Fruit fly (Drosophila melanogaster): ENCODE data around the gene Daao2.

Gene Daao2

DNA sequence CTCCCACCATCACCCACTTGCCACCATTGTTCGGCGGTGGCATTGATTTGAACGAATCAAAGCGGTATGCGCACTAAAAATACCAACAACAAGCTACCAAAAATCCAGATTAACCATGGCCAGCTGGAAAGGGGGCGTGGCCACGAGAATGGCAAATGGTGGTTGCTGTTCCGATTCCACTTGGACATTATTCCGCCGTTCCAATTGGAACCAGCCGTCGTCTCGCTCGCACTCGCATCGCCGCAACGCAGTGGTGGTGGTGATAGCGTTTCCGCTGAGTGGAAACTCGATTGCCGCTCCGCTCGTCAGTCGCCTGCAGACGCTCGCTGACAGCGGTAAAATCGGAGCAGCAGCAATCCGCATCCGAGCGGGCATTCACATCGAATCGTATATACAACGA is 18.8 kb downstream of the Daao2 start, which contains the start of gene sens-2 (continued):
- TF ChIP-seq ken (GFP tag; IDR thresholded peaks at IDR 0.05) (no peak), jing (GFP tag; optimal IDR thresholded peaks at IDR 0.05) (no peak), trh (GFP tag; optimal IDR thresholded peaks at IDR 0.05) (no peak), CG2120 (GFP tag; optimal IDR thresholded peaks at IDR 0.05) (no peak), gsb-n (tag; optimal IDR thresholded peaks at IDR 0.05) (peak; percentile 54), insv (GFP tag; optimal IDR thresholded peaks at IDR 0.05) (peak; percentile 95 to 98), CG9876 (GFP tag; optimal IDR thresholded peaks at IDR 0.05) (no peak), knrl (GFP tag; IDR thresholded peaks at IDR 0.05; ENCODE audit: partially characterized antibody) (no peak; the same call in 2 of the 3 replicates), twi (tag; optimal IDR thresholded peaks at IDR 0.05) (no peak), Sin3A (optimal IDR thresholded peaks at IDR 0.05) (no peak), CG14014 (GFP tag; IDR thresholded peaks at IDR 0.05) (peak; percentile 9; the same call in 1 of the 2 replicates), CG32767 (GFP tag; IDR thresholded peaks at IDR 0.05) (peak; percentile 13; the same call in 1 of the 2 replicates), CG17612 (GFP tag; IDR thresholded peaks at IDR 0.05) (no peak), CG2199 (GFP tag; IDR thresholded peaks at IDR 0.05) (0 out of 3 replicates have a peak, but pooled peaks have one; percentile 48), Fer2 (tag; optimal IDR thresholded peaks at IDR 0.05) (no peak), Nf-YA (GFP tag; IDR thresholded peaks at IDR 0.05) (peak; percentile 90)

- TF ChIP-seq zfh1 (GFP tag; IDR thresholded peaks at IDR 0.05) (0 out of 3 replicates have a peak, but pooled peaks have one; percentile 10), chif (GFP tag; optimal IDR thresholded peaks at IDR 0.05) (no peak), hb (GFP tag; IDR thresholded peaks at IDR 0.05; ENCODE audit: partially characterized antibody) (0 out of 3 replicates have a peak, but pooled peaks have one; percentile 14), Adf1 (GFP tag; IDR thresholded peaks at IDR 0.05) (peak; percentile 85), sens-2 (GFP tag; IDR thresholded peaks at IDR 0.05) (peak; percentile 97), Jarid2 (GFP tag; optimal IDR thresholded peaks at IDR 0.05) (peak; percentile 33), Bgb (GFP tag; IDR thresholded peaks at IDR 0.05; ENCODE audit: partially characterized antibody) (peak; percentile 5; the same call in 1 of the 2 replicates), Hr39 (optimal IDR thresholded peaks at IDR 0.05) (no peak)
These were observed 19.2 kb downstream of the Daao2 start for dm6 chr2L:6822044-6822443.

DNA sequence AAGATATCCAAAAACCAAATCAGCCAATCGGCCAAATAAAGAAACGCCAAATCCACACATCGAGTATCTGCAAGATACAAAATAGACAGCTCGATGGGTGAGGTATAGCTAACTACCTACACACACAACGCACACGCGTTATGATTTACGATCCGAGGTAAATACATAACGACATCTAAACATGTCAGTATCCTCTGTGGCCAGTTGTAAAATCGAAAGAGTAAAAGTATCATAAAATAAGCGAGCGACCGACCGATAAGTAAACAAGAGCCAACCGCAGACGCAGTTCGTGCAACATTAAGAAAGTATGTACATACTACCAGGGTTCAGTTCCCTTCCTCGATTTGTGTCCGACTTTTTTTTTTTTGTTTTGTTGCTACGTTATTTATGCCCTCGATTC is 23.5 kb downstream of the Daao2 start:
- TF ChIP-seq CG9797 (GFP tag; optimal IDR thresholded peaks at IDR 0.05): no peak
- TF ChIP-seq Kr (GFP tag; optimal IDR thresholded peaks at IDR 0.05): peak; percentile 66
- peak; percentile 32 for TF ChIP-seq salm (tag; optimal IDR thresholded peaks at IDR 0.05)
- peak; percentile 71 for TF ChIP-seq cad (GFP tag; optimal IDR thresholded peaks at IDR 0.05)
- TF ChIP-seq CG15479 (GFP tag; optimal IDR thresholded peaks at IDR 0.05): peak; percentile 75
- TF ChIP-seq Hr3 (GFP tag; optimal IDR thresholded peaks at IDR 0.05): no peak
- peak; percentile 10 for TF ChIP-seq ac (GFP tag; optimal IDR thresholded peaks at IDR 0.05)
- peak; percentile 21 for TF ChIP-seq CG9727 (GFP tag; optimal IDR thresholded peaks at IDR 0.05)
- TF ChIP-seq sim (GFP tag; IDR thresholded peaks at IDR 0.05): no peak
- TF ChIP-seq CG10431 (GFP tag; optimal IDR thresholded peaks at IDR 0.05): peak; percentile 36
- no peak for TF ChIP-seq ap (GFP tag; IDR thresholded peaks at IDR 0.05)
- TF ChIP-seq tll (GFP tag; optimal IDR thresholded peaks at IDR 0.05): peak in 1 of 2 experiments; percentile 92
- no peak for TF ChIP-seq dysf (GFP tag; IDR thresholded peaks at IDR 0.05)
- peak; percentile 48 for TF ChIP-seq CG33557 (GFP tag; optimal IDR thresholded peaks at IDR 0.05)
- TF ChIP-seq CG2199 (GFP tag; IDR thresholded peaks at IDR 0.05): 0 out of 3 replicates have a peak, but pooled peaks have one; percentile 76
- TF ChIP-seq Nf-YB (GFP tag; optimal IDR thresholded peaks at IDR 0.05): peak; percentile 19
- no peak for TF ChIP-seq HmgD (GFP tag; optimal IDR thresholded peaks at IDR 0.05)
- TF ChIP-seq zen (tag; optimal IDR thresholded peaks at IDR 0.05): peak; percentile 7
- TF ChIP-seq CG15696 (tag; optimal IDR thresholded peaks at IDR 0.05): peak; percentile 49
- TF ChIP-seq dmrt11E (tag; optimal IDR thresholded peaks at IDR 0.05): peak; percentile 23
- TF ChIP-seq fd102C (GFP tag; optimal IDR thresholded peaks at IDR 0.05): peak; percentile 28
- TF ChIP-seq CG2202 (tag; optimal IDR thresholded peaks at IDR 0.05): peak; percentile 20
- TF ChIP-seq gce (GFP tag; IDR thresholded peaks at IDR 0.05): no peak
- TF ChIP-seq exex (tag; optimal IDR thresholded peaks at IDR 0.05): no peak

Data from whole organism, embryonic.